Worm (Caenorhabditis elegans) whole organism, early embryonic: Measurements from ENCODE around the gene pcp-3.

ENCODE experiments used
- B0310.2 ChIP-seq: sonication (generic microtip); optimal IDR thresholded peaks from 2 replicates; lab custom pipeline; 2016; ENCODE audit warnings: mild to moderate bottlenecking, missing genetic modification characterization, missing compliant biosample characterization
- F13C5.2 ChIP-seq: sonication (generic microtip); optimal IDR thresholded peaks from 2 replicates; lab custom pipeline; 2017; ENCODE audit warnings: mild to moderate bottlenecking, missing genetic modification characterization, inconsistent platforms, missing compliant biosample characterization
- aly-1 ChIP-seq: sonication (generic microtip); optimal IDR thresholded peaks from 2 replicates; lab custom pipeline; 2016; ENCODE audit warnings: missing genetic modification characterization, missing compliant biosample characterization
- ama-1 ChIP-seq: fragments of 150-350 bp; optimal IDR thresholded peaks from 2 replicates; lab custom pipeline; 2014
- ceh-36 ChIP-seq: sonication (generic microtip); optimal IDR thresholded peaks from 2 replicates; lab custom pipeline; 2016; ENCODE audit warnings: missing genetic modification characterization, inconsistent platforms, missing compliant biosample characterization
- ets-7 ChIP-seq: sonication (generic microtip); optimal IDR thresholded peaks from 2 replicates; lab custom pipeline; 2016; ENCODE audit warnings: missing genotype, missing genetic modification characterization, missing compliant biosample characterization
- flt-1 ChIP-seq: fragments of 200-800 bp; sonication (Bioruptor generic); IDR thresholded peaks from 2 replicates; pipeline ENCODE4 v1.3.6; 2022; ENCODE audit warnings: missing genetic modification characterization, missing compliant biosample characterization
- hmg-4 ChIP-seq: fragments of 200-800 bp; sonication (Bioruptor generic); optimal IDR thresholded peaks from 2 replicates; lab custom pipeline; 2018; ENCODE audit warnings: mild to moderate bottlenecking, missing genetic modification characterization, missing compliant biosample characterization
- hnd-1 ChIP-seq: sonication (generic microtip); optimal IDR thresholded peaks from 2 replicates; lab custom pipeline; 2016; ENCODE audit warnings: missing genetic modification characterization, missing compliant biosample characterization
- pes-1 ChIP-seq: fragments of 200-800 bp; sonication (Bioruptor generic); IDR thresholded peaks from 2 replicates; pipeline ENCODE4 v1.3.6; 2022; ENCODE audit warnings: missing genetic modification reagents, missing genetic modification characterization, missing compliant biosample characterization
- sea-1 ChIP-seq: fragments of 200-800 bp; sonication (Bioruptor generic); conservative IDR thresholded peaks from 2 replicates; pipeline ENCODE4 v1.3.6; 2022; ENCODE audit warnings: missing genetic modification characterization, missing compliant biosample characterization
- tbx-11 ChIP-seq: fragments of 200-800 bp; sonication (Bioruptor generic); IDR thresholded peaks from 2 replicates; pipeline ENCODE4 v1.3.6; 2022; ENCODE audit warnings: missing genetic modification characterization, missing compliant biosample characterization
- tbx-37 ChIP-seq: fragments of 200-800 bp; sonication (Bioruptor generic); conservative IDR thresholded peaks from 2 replicates; pipeline ENCODE4 v1.3.6; 2022; ENCODE audit warnings: missing genetic modification reagents, missing genetic modification characterization, missing compliant biosample characterization
- tra-4 ChIP-seq: sonication (generic microtip); optimal IDR thresholded peaks from 2 replicates; lab custom pipeline; 2017; ENCODE audit warnings: missing genetic modification characterization, missing compliant biosample characterization

- TF ChIP-seq tra-4 (tag; lab: Kevin White, UChicago) (peak; percentile 89), aly-1 (tag; lab: Kevin White, UChicago) (peak; percentile 95), hnd-1 (tag; lab: Kevin White, UChicago) (peak; percentile 85), ama-1 (lab: Kevin White, UChicago) (no peak), B0310.2 (tag; lab: Kevin White, UChicago) (peak; percentile 93), ets-7 (tag; lab: Kevin White, UChicago) (peak; percentile 87), tbx-37 (GFP tag; lab: Robert Waterston, UW) (peak; percentile 97), hmg-4 (GFP tag; lab: Kevin White, UChicago) (no peak), flt-1 (GFP tag; lab: Robert Waterston, UW) (peak; percentile 96), sea-1 (GFP tag; lab: Robert Waterston, UW) (peak; percentile 95), F13C5.2 (tag; lab: Kevin White, UChicago) (peak; percentile 94), ceh-36 (peak; percentile 96), tbx-11 (GFP tag; lab: Robert Waterston, UW) (peak; percentile 96), pes-1 (GFP tag; lab: Robert Waterston, UW) (peak; percentile 96)
Observed at ce11 chrIV:9191183-9191582, 32.4 kb upstream of the pcp-3 start.
